Worm (Caenorhabditis elegans) whole organism, L2 larva: ENCODE data around the gene acaa-2.

Experiments used
- nhr-237 ChIP-seq: fragments of 150-350 bp; optimal IDR thresholded peaks from 2 replicates; lab custom pipeline; 2014; ENCODE audit warnings: missing biosample characterization, missing genetic modification characterization
- sem-4 ChIP-seq: fragments of 150-350 bp; optimal IDR thresholded peaks from 2 replicates; lab custom pipeline; 2014; ENCODE audit warnings: missing biosample characterization, missing genetic modification reagents, missing genetic modification characterization
- ztf-11 ChIP-seq: sonication (generic microtip); optimal IDR thresholded peaks from 2 replicates; lab custom pipeline; 2017; ENCODE audit warnings: missing biosample characterization, missing genetic modification characterization

- TF ChIP-seq sem-4 (tag; lab: Kevin White, UChicago): no peak
- TF ChIP-seq nhr-237 (tag; lab: Kevin White, UChicago): no peak
- TF ChIP-seq ztf-11 (tag; lab: Kevin White, UChicago): no peak
Observed at ce11 chrIII:13390789-13391188, 46.1 kb downstream of the acaa-2 start.
